Fruit fly (Drosophila melanogaster) whole organism, embryonic: ENCODE measurements around the gene Polr3E.

ENCODE experiments used
- CG11695 ChIP-seq: fragments of 200-800 bp; sonication (Bioruptor generic); IDR thresholded peaks from 3 replicates; pipeline ENCODE4 v1.3.6; 2022; ENCODE audit warnings: missing biosample characterization, missing genetic modification characterization
- CG17802 ChIP-seq: fragments of 200-800 bp; sonication (Bioruptor generic); optimal IDR thresholded peaks from 2 replicates; lab custom pipeline; 2018; ENCODE audit warnings: missing biosample characterization, mild to moderate bottlenecking, missing genetic modification characterization, moderate library complexity

dm6 chr3L:21054894-21055270 is 23.3 kb downstream of the Polr3E start:
- TF ChIP-seq CG11695 (GFP tag; lab: Robert Waterston, UW) (no peak), CG17802 (tag; lab: Kevin White, UChicago) (no peak)
